Fruit fly (Drosophila melanogaster) whole organism, wandering third instar larva: ENCODE measurements around the gene Dip-B.

Experiments used
- Abd-B ChIP-seq: fragments of >200 bp; optimal IDR thresholded peaks from 2 replicates; lab custom pipeline; 2017; ENCODE audit warnings: missing biosample characterization, missing genetic modification characterization
- CG32264 ChIP-seq: fragments of 200-800 bp; sonication (Bioruptor generic); optimal IDR thresholded peaks from 2 replicates; lab custom pipeline; 2016; ENCODE audit warnings: missing biosample characterization, missing genetic modification characterization
- CG9705 ChIP-seq: fragments of 200-800 bp; sonication (Bioruptor generic); optimal IDR thresholded peaks from 2 replicates; lab custom pipeline; 2018; ENCODE audit warnings: missing biosample characterization, mild to moderate bottlenecking, missing genetic modification characterization
- CrebA ChIP-seq: fragments of 200-800 bp; sonication (Bioruptor generic); optimal IDR thresholded peaks from 2 replicates; lab custom pipeline; 2016; ENCODE audit warnings: missing biosample characterization, mild to moderate bottlenecking, missing genetic modification characterization, borderline replicate concordance
- Dfd ChIP-seq: fragments of >200 bp; optimal IDR thresholded peaks from 2 replicates; lab custom pipeline; 2017; ENCODE audit warnings: missing biosample characterization, missing genetic modification characterization
- Dif ChIP-seq: fragments of 200-275, 200-300 bp; sonication (Bioruptor generic); optimal IDR thresholded peaks from 2 replicates; lab custom pipeline; 2018; ENCODE audit warnings: missing biosample characterization, missing genetic modification characterization; ENCODE audit not compliant: partially characterized antibody
- GATAd ChIP-seq: sonication (Bioruptor generic); optimal IDR thresholded peaks from 2 replicates; lab custom pipeline; 2016; ENCODE audit warnings: missing biosample characterization, missing genetic modification characterization
- HLH106 ChIP-seq: fragments of 200-800 bp; optimal IDR thresholded peaks from 3 replicates; lab custom pipeline; 2019; ENCODE audit warnings: missing biosample characterization, mild to moderate bottlenecking, missing genetic modification characterization, moderate library complexity
- Hnf4 ChIP-seq: fragments of 200-800 bp; sonication (Bioruptor generic); optimal IDR thresholded peaks from 2 replicates; lab custom pipeline; 2016; ENCODE audit warnings: missing biosample characterization, mild to moderate bottlenecking, missing genetic modification characterization
- Hr78 ChIP-seq: fragments of >200 bp; optimal IDR thresholded peaks from 2 replicates; lab custom pipeline; 2017; ENCODE audit warnings: missing biosample characterization, missing genetic modification characterization
- Hr83 ChIP-seq: fragments of 200-300 bp; sonication (Bioruptor generic); optimal IDR thresholded peaks from 2 replicates; lab custom pipeline; 2016; ENCODE audit warnings: missing biosample characterization, mild to moderate bottlenecking, missing genetic modification characterization, moderate library complexity; ENCODE audit not compliant: poor library complexity, severe bottlenecking
- Jra ChIP-seq: sonication (Bioruptor generic); optimal IDR thresholded peaks from 2 replicates; lab custom pipeline; 2016; ENCODE audit warnings: missing biosample characterization, missing genetic modification characterization
- Mio ChIP-seq: sonication (Bioruptor generic); optimal IDR thresholded peaks from 2 replicates; lab custom pipeline; 2016; ENCODE audit warnings: missing biosample characterization, missing genetic modification characterization
- Myc ChIP-seq: fragments of >200 bp; optimal IDR thresholded peaks from 2 replicates; lab custom pipeline; 2017
- N ChIP-seq: fragments of >200 bp; optimal IDR thresholded peaks from 2 replicates; lab custom pipeline; 2018; ENCODE audit warnings: missing biosample characterization, missing external identifiers, missing genetic modification characterization
- OdsH ChIP-seq: fragments of 200-800 bp; sonication (Bioruptor generic); optimal IDR thresholded peaks from 2 replicates; lab custom pipeline; 2016; ENCODE audit warnings: missing biosample characterization, mild to moderate bottlenecking, missing genetic modification characterization
- Rel ChIP-seq, 2 experiments: fragments of 200-800 bp; sonication (Bioruptor generic) in 1 of 2; optimal IDR thresholded peaks; 2 replicates in 1 of 2; 3 replicates in 1 of 2; lab custom pipeline; 2016 to 2019; ENCODE audit warnings: mild to moderate bottlenecking in 2 of 2, missing biosample characterization in 2 of 2, missing genetic modification characterization in 2 of 2, moderate library complexity in 1 of 2
- Sp1 ChIP-seq: fragments of 200-800 bp; sonication (Bioruptor generic); optimal IDR thresholded peaks from 3 replicates; lab custom pipeline; 2019; ENCODE audit warnings: missing biosample characterization, mild to moderate bottlenecking, missing genetic modification characterization, moderate library complexity
- Vsx2 ChIP-seq: fragments of 200-300, 225-300 bp; sonication (Bioruptor generic); optimal IDR thresholded peaks from 2 replicates; lab custom pipeline; 2018; ENCODE audit warnings: missing biosample characterization, missing genetic modification characterization; ENCODE audit not compliant: partially characterized antibody
- br ChIP-seq: fragments of 200-800 bp; sonication (Bioruptor generic); optimal IDR thresholded peaks from 2 replicates; lab custom pipeline; 2016; ENCODE audit warnings: missing biosample characterization, missing genetic modification characterization
- brk ChIP-seq: fragments of 200-800 bp; sonication (Bioruptor generic); optimal IDR thresholded peaks from 2 replicates; lab custom pipeline; 2016; ENCODE audit warnings: missing biosample characterization, mild to moderate bottlenecking, missing genetic modification characterization
- dl ChIP-seq, 2 experiments: fragments of 175-275, 200-275 bp in 1 of 2; fragments of 200-275 bp in 1 of 2; sonication (Bioruptor generic); optimal IDR thresholded peaks; lab custom pipeline; 2018; ENCODE audit warnings: mild to moderate bottlenecking in 2 of 2, missing biosample characterization in 2 of 2, missing genetic modification characterization in 2 of 2, moderate library complexity in 2 of 2; ENCODE audit not compliant: partially characterized antibody in 2 of 2, insufficient read depth in 1 of 2
- dmrt93B ChIP-seq: fragments of 200-800 bp; sonication (Bioruptor generic); optimal IDR thresholded peaks from 2 replicates; lab custom pipeline; 2018; ENCODE audit warnings: missing biosample characterization, mild to moderate bottlenecking, missing genetic modification characterization
- dsf ChIP-seq: sonication (Bioruptor generic); optimal IDR thresholded peaks from 2 replicates; lab custom pipeline; 2016; ENCODE audit warnings: missing biosample characterization, missing genetic modification characterization, borderline replicate concordance
- ey ChIP-seq: fragments of 200-800 bp; sonication (Bioruptor generic); optimal IDR thresholded peaks from 2 replicates; lab custom pipeline; 2016; ENCODE audit warnings: missing biosample characterization, missing genetic modification characterization
- foxo ChIP-seq, 2 experiments: fragments of 200-800 bp; sonication (Bioruptor generic); optimal IDR thresholded peaks; 2 replicates in 1 of 2; 3 replicates in 1 of 2; lab custom pipeline; 2016 to 2017; ENCODE audit warnings: missing biosample characterization in 2 of 2, missing genetic modification characterization in 2 of 2
- fru ChIP-seq: fragments of 200-800 bp; sonication (Bioruptor generic); optimal IDR thresholded peaks from 3 replicates; lab custom pipeline; 2016; ENCODE audit warnings: missing biosample characterization, mild to moderate bottlenecking, missing genetic modification characterization
- h ChIP-seq: fragments of 200-800 bp; sonication (Bioruptor generic); optimal IDR thresholded peaks from 3 replicates; lab custom pipeline; 2016; ENCODE audit warnings: missing biosample characterization, mild to moderate bottlenecking, missing genetic modification characterization
- jim ChIP-seq: fragments of 175-275, 200-325 bp; sonication (Bioruptor generic); optimal IDR thresholded peaks from 2 replicates; lab custom pipeline; 2016; ENCODE audit warnings: missing biosample characterization, mild to moderate bottlenecking, missing genetic modification characterization
- lola ChIP-seq: fragments of >200 bp; optimal IDR thresholded peaks from 2 replicates; lab custom pipeline; 2017; ENCODE audit warnings: missing biosample characterization, missing genetic modification characterization
- pan ChIP-seq: fragments of >200 bp; optimal IDR thresholded peaks from 2 replicates; lab custom pipeline; 2017
- psq ChIP-seq: fragments of 200-800 bp; sonication (Bioruptor generic); optimal IDR thresholded peaks from 3 replicates; lab custom pipeline; 2017; ENCODE audit warnings: missing biosample characterization, mild to moderate bottlenecking, missing genetic modification characterization, moderate library complexity
- rgr ChIP-seq: fragments of 200-800 bp; sonication (Bioruptor generic); optimal IDR thresholded peaks from 3 replicates; lab custom pipeline; 2016; ENCODE audit warnings: missing biosample characterization, mild to moderate bottlenecking, missing genetic modification characterization
- sage ChIP-seq: fragments of 200-800 bp; sonication (Bioruptor generic); optimal IDR thresholded peaks from 2 replicates; lab custom pipeline; 2016; ENCODE audit warnings: missing biosample characterization, mild to moderate bottlenecking, missing genetic modification characterization
- sv ChIP-seq: fragments of 200-800 bp; sonication (Bioruptor generic); optimal IDR thresholded peaks from 3 replicates; lab custom pipeline; 2016; ENCODE audit warnings: missing biosample characterization, missing genetic modification characterization
- tai ChIP-seq: sonication (Bioruptor generic); optimal IDR thresholded peaks from 2 replicates; lab custom pipeline; 2016; ENCODE audit warnings: missing biosample characterization, missing genetic modification characterization
- usp ChIP-seq: fragments of >200 bp; optimal IDR thresholded peaks from 2 replicates; lab custom pipeline; 2017; ENCODE audit warnings: missing biosample characterization, missing genetic modification characterization
- woc ChIP-seq: sonication (Bioruptor generic); optimal IDR thresholded peaks from 2 replicates; lab custom pipeline; 2016; ENCODE audit warnings: missing biosample characterization, mild to moderate bottlenecking, missing genetic modification characterization

Gene Dip-B

DNA sequence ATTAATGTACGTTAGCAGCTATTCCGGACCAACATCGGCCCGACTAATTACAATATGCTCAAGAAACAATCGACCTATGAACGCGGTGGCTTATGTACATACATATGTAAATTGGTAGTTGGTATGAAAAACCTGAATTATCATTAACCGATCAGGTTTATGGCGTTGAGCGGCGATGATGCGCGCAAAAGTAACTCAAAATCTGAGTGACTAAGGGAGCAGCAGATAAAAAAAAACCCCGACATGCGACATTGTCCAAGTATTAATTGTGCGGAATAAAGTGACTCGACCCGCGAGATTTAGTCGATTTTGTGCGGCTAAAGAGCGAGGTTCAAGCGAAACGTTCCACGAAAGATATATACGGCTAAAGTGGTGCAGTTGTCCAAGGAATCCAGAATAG, 16.6 kb upstream of the Dip-B start, which contains the start of gene CG9312:
TSS of gene CG9312 (plus strand) at position 301 of the 400 bp plus-strand sequence.
- TF ChIP-seq Vsx2 (no peak), Rel (GFP tag; optimal IDR thresholded peaks at IDR 0.05; lab: Kevin White, UChicago) (no peak), Rel (tag; optimal IDR thresholded peaks at IDR 0.05; lab: Kevin White, UChicago) (peak; percentile 9)

DNA sequence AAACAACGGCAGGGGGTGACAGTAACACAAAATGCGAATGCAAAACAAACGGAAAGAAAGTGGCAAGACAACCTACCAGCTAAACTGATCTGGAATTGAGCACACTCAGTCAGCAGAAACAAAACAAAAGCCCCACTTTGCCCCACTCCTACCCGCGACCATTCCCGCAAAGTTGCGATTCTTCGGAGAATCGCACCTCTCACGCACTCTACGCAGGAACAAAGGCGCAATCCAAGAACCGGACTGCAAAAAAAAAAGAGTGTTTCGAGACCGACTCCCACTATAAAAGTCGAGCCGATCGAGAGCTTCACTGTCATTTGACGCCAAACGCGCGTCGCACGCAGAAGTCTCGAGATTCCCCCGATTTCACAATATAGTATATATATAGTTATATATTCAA, 14.8 kb upstream of the Dip-B start, which contains the start of gene Cht5:
TSS of gene Cht5 (plus strand) at position 311 of the 400 bp plus-strand sequence.
- no peak for TF ChIP-seq Hr78
- TF ChIP-seq fru, result peak; percentile 11

DNA sequence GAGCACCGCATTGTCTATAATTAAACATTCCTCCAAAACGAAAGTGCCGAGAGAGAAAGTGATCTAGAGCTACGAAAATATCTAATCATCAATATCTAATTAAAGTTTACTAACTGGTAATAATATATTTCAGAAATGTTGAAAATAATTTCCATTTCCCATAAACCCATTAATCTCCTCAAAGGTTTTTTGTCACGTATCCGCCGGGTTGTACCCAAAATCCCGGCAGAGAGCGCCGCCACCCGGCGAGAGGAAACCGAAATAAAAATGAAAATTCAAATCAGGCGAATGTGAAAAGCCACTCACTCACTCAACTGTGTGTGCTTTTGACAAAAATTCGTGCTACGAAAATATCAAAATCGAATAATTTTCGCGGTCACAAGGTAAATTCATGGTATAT, 10.9 kb upstream of the Dip-B start, which contains the start of gene CG9297:
TSS of gene CG9297 (plus strand) at position 301 of the 400 bp plus-strand sequence.
- TF ChIP-seq sage (GFP tag; lab: Kevin White, UChicago), result no peak
- TF ChIP-seq Abd-B, result no peak
- no peak for TF ChIP-seq GATAd
- no peak for TF ChIP-seq dmrt93B (GFP tag; lab: Kevin White, UChicago)
- no peak for TF ChIP-seq Mio (GFP tag; lab: Kevin White, UChicago)
- TF ChIP-seq rgr (GFP tag; lab: Kevin White, UChicago), result no peak
- no peak for TF ChIP-seq Myc (lab: Kevin White, UChicago)
- TF ChIP-seq, all 38 proteins: peak for 0

DNA sequence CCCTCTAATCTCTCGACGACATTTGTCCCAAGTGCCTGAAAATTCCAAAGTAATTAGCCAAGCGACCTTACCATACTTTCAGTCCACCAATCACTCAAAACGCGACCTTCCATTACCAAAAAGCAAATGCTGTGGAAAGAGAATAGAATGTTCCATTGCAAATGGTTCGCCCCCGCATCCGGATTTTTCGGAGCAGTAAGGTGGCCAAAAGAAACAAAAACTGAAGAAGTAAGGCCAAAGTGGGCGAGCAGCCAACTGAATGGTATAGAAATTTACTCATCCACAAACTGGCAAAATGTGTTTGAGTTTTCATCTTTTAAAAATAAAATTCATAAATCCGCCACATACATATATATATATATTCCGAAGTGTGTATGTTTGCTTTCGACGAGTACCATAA, 8.7 kb upstream of the Dip-B start:
- no peak for TF ChIP-seq Jra (GFP tag; lab: Kevin White, UChicago)
- no peak for TF ChIP-seq jim (GFP tag; lab: Kevin White, UChicago)
- no peak for TF ChIP-seq sv (GFP tag; lab: Kevin White, UChicago)
- TF ChIP-seq ey, result no peak
- no peak for TF ChIP-seq Dfd (GFP tag; lab: Kevin White, UChicago)
- no peak for TF ChIP-seq Rel (GFP tag; optimal IDR thresholded peaks at IDR 0.05; lab: Kevin White, UChicago)
- TF ChIP-seq Rel (tag; optimal IDR thresholded peaks at IDR 0.05; lab: Kevin White, UChicago), result no peak
- TF ChIP-seq Hr78, result no peak
- no peak for TF ChIP-seq CrebA
- no peak for TF ChIP-seq lola (GFP tag; lab: Kevin White, UChicago)
- no peak for TF ChIP-seq N (GFP tag; lab: Kevin White, UChicago)
- TF ChIP-seq foxo (GFP tag; optimal IDR thresholded peaks at IDR 0.05; lab: Kevin White, UChicago), result no peak
- TF ChIP-seq Myc (lab: Kevin White, UChicago), result no peak
- no peak for TF ChIP-seq HLH106
- no peak for TF ChIP-seq dsf (GFP tag; lab: Kevin White, UChicago)
- no peak for TF ChIP-seq CG9705 (GFP tag; lab: Kevin White, UChicago)
- TF ChIP-seq CG32264 (GFP tag; lab: Kevin White, UChicago), result no peak

DNA sequence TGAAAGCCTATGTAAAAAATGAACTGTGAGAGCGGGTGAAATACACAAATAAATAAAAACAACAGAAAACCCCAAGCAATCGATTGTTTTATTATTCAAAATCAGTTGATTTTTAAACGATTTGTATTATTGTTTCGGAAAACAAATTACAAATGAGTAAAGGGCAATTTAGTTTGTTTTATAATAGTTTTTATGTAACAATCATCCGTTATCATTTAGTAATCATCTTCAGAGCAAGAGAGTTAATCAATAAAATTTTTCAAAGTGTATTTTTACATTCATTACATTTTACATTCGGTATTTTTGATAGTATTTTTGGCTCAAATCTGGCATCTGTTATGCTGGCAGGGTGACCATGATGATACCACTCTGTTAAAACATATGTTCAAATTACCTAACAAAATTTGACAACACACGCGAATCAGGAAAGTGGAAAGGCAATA, 2.8 kb upstream of the Dip-B start, which contains the start of the genes CG42375 and CG9288:
TSS of gene CG42375 (plus strand) at position 384 of the 443 bp plus-strand sequence.
TSS of gene CG9288 (plus strand) at position 384 of the 443 bp plus-strand sequence.
- TF ChIP-seq foxo (GFP tag; optimal IDR thresholded peaks at IDR 0.05; lab: Kevin White, UChicago) (peak in 1 of 2 experiments; percentile 67), Hr78 (no peak), Jra (GFP tag; lab: Kevin White, UChicago) (no peak), CrebA (no peak), Hr83 (GFP tag; lab: Kevin White, UChicago) (no peak), h (GFP tag; lab: Kevin White, UChicago) (no peak), woc (GFP tag; lab: Kevin White, UChicago) (peak; percentile 49), rgr (GFP tag; lab: Kevin White, UChicago) (peak; percentile 31), Abd-B (no peak), Vsx2 (no peak), lola (GFP tag; lab: Kevin White, UChicago) (no peak), Dif (no peak), psq (peak; percentile 11), tai (no peak), sv (GFP tag; lab: Kevin White, UChicago) (no peak), dmrt93B (GFP tag; lab: Kevin White, UChicago) (no peak), GATAd (no peak), CG32264 (GFP tag; lab: Kevin White, UChicago) (no peak), ey (no peak), CG9705 (GFP tag; lab: Kevin White, UChicago) (no peak), usp (GFP tag; lab: Kevin White, UChicago) (no peak), N (GFP tag; lab: Kevin White, UChicago) (no peak), Hnf4 (peak; percentile 54), HLH106 (peak; percentile 13), br (GFP tag; lab: Kevin White, UChicago) (no peak), Mio (GFP tag; lab: Kevin White, UChicago) (no peak), Rel (GFP tag; optimal IDR thresholded peaks at IDR 0.05; lab: Kevin White, UChicago) (no peak), Rel (tag; optimal IDR thresholded peaks at IDR 0.05; lab: Kevin White, UChicago) (no peak), jim (GFP tag; lab: Kevin White, UChicago) (no peak), dl (GFP tag; optimal IDR thresholded peaks at IDR 0.05; lab: Kevin White, UChicago; ENCODE audit: insufficient read depth in 1 of 2, partially characterized antibody in 2 of 2) (no peak), brk (GFP tag; lab: Kevin White, UChicago) (no peak), sage (GFP tag; lab: Kevin White, UChicago) (peak; percentile 25), Myc (lab: Kevin White, UChicago) (no peak), Sp1 (GFP tag; lab: Kevin White, UChicago) (no peak), pan (no peak), fru (peak; percentile 58), OdsH (GFP tag; lab: Kevin White, UChicago) (no peak), Dfd (GFP tag; lab: Kevin White, UChicago) (no peak)
